Worm (Caenorhabditis elegans) whole organism, L1 larva: ENCODE measurements around the gene C07G1.6.

Experiments
- C04F5.9 ChIP-seq: sonication (generic microtip); optimal IDR thresholded peaks from 2 replicates; lab custom pipeline; 2016; ENCODE audit warnings: missing genetic modification characterization, missing compliant biosample characterization
- Y116A8C.19 ChIP-seq: sonication (generic microtip); optimal IDR thresholded peaks from 2 replicates; lab custom pipeline; 2016; ENCODE audit warnings: missing compliant biosample characterization, missing genetic modification characterization, borderline replicate concordance
- alr-1 ChIP-seq: fragments of 200-800 bp; sonication (Bioruptor generic); optimal IDR thresholded peaks from 2 replicates; lab custom pipeline; 2018; ENCODE audit warnings: borderline replicate concordance, mild to moderate bottlenecking, missing genetic modification characterization, missing compliant biosample characterization
- blmp-1 ChIP-seq: fragments of 150-350 bp; optimal IDR thresholded peaks from 2 replicates; lab custom pipeline; 2014; ENCODE audit warnings: missing biosample characterization, missing genetic modification characterization
- ceh-63 ChIP-seq: fragments of 200-800 bp; sonication (Bioruptor generic); optimal IDR thresholded peaks from 2 replicates; lab custom pipeline; 2018; ENCODE audit warnings: mild to moderate bottlenecking, missing genetic modification characterization, missing compliant biosample characterization
- ceh-8 ChIP-seq: fragments of 200-800 bp; sonication (Bioruptor generic); optimal IDR thresholded peaks from 2 replicates; lab custom pipeline; 2018; ENCODE audit warnings: mild to moderate bottlenecking, missing genetic modification characterization, moderate library complexity, missing compliant biosample characterization
- ceh-82 ChIP-seq, 3 experiments: fragments of 150-350 bp in 1 of 3; sonication (generic microtip) in 2 of 3; optimal IDR thresholded peaks; 2 replicates each; lab custom pipeline; 2014 to 2017; ENCODE audit warnings: missing biosample characterization in 3 of 3, missing genetic modification characterization in 3 of 3
- ceh-90 ChIP-seq: sonication (generic microtip); optimal IDR thresholded peaks from 2 replicates; lab custom pipeline; 2016; ENCODE audit warnings: missing genetic modification characterization, missing compliant biosample characterization
- ces-1 ChIP-seq: fragments of 150-350 bp; optimal IDR thresholded peaks from 2 replicates; lab custom pipeline; 2014; ENCODE audit warnings: missing biosample characterization, missing genetic modification reagents, missing genetic modification characterization
- dpl-1 ChIP-seq, 3 experiments: fragments of 150-350 bp in 2 of 3; sonication (generic microtip) in 1 of 3; optimal IDR thresholded peaks; 2 replicates each; lab custom pipeline; 2014 to 2017; ENCODE audit warnings: missing biosample characterization in 3 of 3, missing genetic modification characterization in 3 of 3, missing genetic modification reagents in 3 of 3
- efl-1 ChIP-seq, 4 experiments: fragments of 150-350 bp; optimal IDR thresholded peaks in 3 of 4; peaks in 1 of 4; 1 replicate in 1 of 4; 2 replicates in 3 of 4; lab custom pipeline; 2014; ENCODE audit warnings: missing biosample characterization in 2 of 4, missing genetic modification characterization in 2 of 4, missing genetic modification reagents in 2 of 4
- egl-13 ChIP-seq: sonication (generic microtip); optimal IDR thresholded peaks from 2 replicates; lab custom pipeline; 2016; ENCODE audit warnings: missing genotype, missing genetic modification reagents, missing genetic modification characterization, missing compliant biosample characterization
- elt-3 ChIP-seq, 6 experiments: fragments of 150-350 bp in 1 of 6; sonication (generic microtip); optimal IDR thresholded peaks; 2 replicates each; lab custom pipeline; 2017 to 2018; ENCODE audit warnings: missing biosample characterization in 6 of 6, missing genetic modification characterization in 6 of 6, inconsistent platforms in 1 of 6
- ets-5 ChIP-seq: fragments of 200-800 bp; sonication (Bioruptor generic); IDR thresholded peaks from 2 replicates; pipeline ENCODE4 v1.3.6; 2022; ENCODE audit warnings: missing genetic modification characterization, missing compliant biosample characterization
- fkh-10 ChIP-seq: sonication (generic microtip); optimal IDR thresholded peaks from 2 replicates; lab custom pipeline; 2017; ENCODE audit warnings: missing biosample characterization, missing genetic modification reagents, missing genetic modification characterization
- grh-1 ChIP-seq: fragments of 200-800 bp; sonication (Bioruptor generic); IDR thresholded peaks from 2 replicates; pipeline ENCODE4 v1.3.6; 2022; ENCODE audit warnings: missing genetic modification reagents, missing genetic modification characterization, missing compliant biosample characterization
- hlh-4 ChIP-seq: sonication (generic microtip); optimal IDR thresholded peaks from 2 replicates; lab custom pipeline; 2016; ENCODE audit warnings: mild to moderate bottlenecking, missing genetic modification characterization, missing compliant biosample characterization
- irx-1 ChIP-seq: sonication (generic microtip); optimal IDR thresholded peaks from 2 replicates; lab custom pipeline; 2016; ENCODE audit warnings: missing genetic modification characterization, missing compliant biosample characterization
- isw-1 ChIP-seq: fragments of 200-800 bp; sonication (Bioruptor generic); IDR thresholded peaks from 2 replicates; pipeline ENCODE4 v1.3.6; 2022; ENCODE audit warnings: missing genetic modification characterization, missing compliant biosample characterization
- lin-35 ChIP-seq, 2 experiments: fragments of 150-350 bp; optimal IDR thresholded peaks; 2 replicates each; lab custom pipeline; 2014; ENCODE audit warnings: missing biosample characterization in 2 of 2, missing genetic modification characterization in 2 of 2, missing genetic modification reagents in 2 of 2
- lir-3 ChIP-seq: sonication (generic microtip); optimal IDR thresholded peaks from 2 replicates; lab custom pipeline; 2016; ENCODE audit warnings: mild to moderate bottlenecking, missing genetic modification characterization, moderate library complexity, missing compliant biosample characterization; ENCODE audit not compliant: poor library complexity
- mab-9 ChIP-seq: fragments of 200-800 bp; sonication (Bioruptor generic); IDR thresholded peaks from 2 replicates; pipeline ENCODE4 v1.3.6; 2022; ENCODE audit warnings: missing genetic modification reagents, missing genetic modification characterization, missing compliant biosample characterization
- mdl-1 ChIP-seq, 2 experiments: fragments of 150-350 bp; optimal IDR thresholded peaks; 2 replicates each; lab custom pipeline; 2014 to 2017; ENCODE audit warnings: missing biosample characterization in 2 of 2, missing genetic modification characterization in 2 of 2, inconsistent platforms in 1 of 2
- mep-1 ChIP-seq: fragments of 150-350 bp; optimal IDR thresholded peaks from 2 replicates; lab custom pipeline; 2014; ENCODE audit warnings: missing biosample characterization, missing genetic modification characterization
- nhr-11 ChIP-seq: fragments of 150-350 bp; optimal IDR thresholded peaks from 2 replicates; lab custom pipeline; 2014; ENCODE audit warnings: missing biosample characterization, missing genetic modification characterization
- nhr-19 ChIP-seq: fragments of 200-800 bp; sonication (Bioruptor generic); conservative IDR thresholded peaks from 2 replicates; pipeline ENCODE4 v1.3.6; 2022; ENCODE audit warnings: missing genetic modification characterization, missing compliant biosample characterization
- nhr-20 ChIP-seq: sonication (generic microtip); optimal IDR thresholded peaks from 2 replicates; lab custom pipeline; 2016; ENCODE audit warnings: mild to moderate bottlenecking, missing genetic modification characterization, missing compliant biosample characterization
- nhr-237 ChIP-seq: fragments of 150-350 bp; optimal IDR thresholded peaks from 2 replicates; lab custom pipeline; 2014; ENCODE audit warnings: missing biosample characterization, missing genetic modification characterization
- nhr-28 ChIP-seq: fragments of 150-350 bp; optimal IDR thresholded peaks from 2 replicates; lab custom pipeline; 2014; ENCODE audit warnings: missing biosample characterization, missing genetic modification characterization
- nhr-71 ChIP-seq: sonication (generic microtip); optimal IDR thresholded peaks from 2 replicates; lab custom pipeline; 2016; ENCODE audit warnings: mild to moderate bottlenecking, missing genetic modification characterization, moderate library complexity, missing compliant biosample characterization
- nhr-76 ChIP-seq: sonication (generic microtip); optimal IDR thresholded peaks from 2 replicates; lab custom pipeline; 2017; ENCODE audit warnings: missing biosample characterization, missing genetic modification characterization
- nhr-84 ChIP-seq: sonication (generic microtip); optimal IDR thresholded peaks from 2 replicates; lab custom pipeline; 2017; ENCODE audit warnings: missing biosample characterization, missing genetic modification characterization
- nhr-85 ChIP-seq: sonication (generic microtip); peaks from one replicate; lab custom pipeline; 2016; ENCODE audit warnings: missing genetic modification characterization, inconsistent platforms, missing compliant biosample characterization
- nhr-90 ChIP-seq: sonication (generic microtip); optimal IDR thresholded peaks from 2 replicates; lab custom pipeline; 2016; ENCODE audit warnings: mild to moderate bottlenecking, missing genetic modification characterization, missing compliant biosample characterization; ENCODE audit not compliant: poor library complexity
- pqm-1 ChIP-seq: sonication (generic microtip); optimal IDR thresholded peaks from 3 replicates; lab custom pipeline; 2017; ENCODE audit warnings: missing biosample characterization, missing genetic modification characterization
- skn-1 ChIP-seq: fragments of 150-350 bp; optimal IDR thresholded peaks from 2 replicates; lab custom pipeline; 2014; ENCODE audit warnings: missing biosample characterization, missing genetic modification characterization
- snpc-4 ChIP-seq: fragments of 150-350 bp; optimal IDR thresholded peaks from 2 replicates; lab custom pipeline; 2014; ENCODE audit warnings: missing biosample characterization, missing genetic modification characterization
- sptf-1 ChIP-seq: fragments of 150-350 bp; optimal IDR thresholded peaks from 2 replicates; lab custom pipeline; 2014; ENCODE audit warnings: missing biosample characterization, missing genetic modification characterization
- sup-37 ChIP-seq: fragments of 200-800 bp; sonication (Bioruptor generic); optimal IDR thresholded peaks from 2 replicates; lab custom pipeline; 2018; ENCODE audit warnings: mild to moderate bottlenecking, missing genetic modification characterization, missing compliant biosample characterization
- unc-30 ChIP-seq: sonication (generic microtip); optimal IDR thresholded peaks from 2 replicates; lab custom pipeline; 2017; ENCODE audit warnings: missing biosample characterization, missing genetic modification characterization
- unc-62 ChIP-seq: fragments of 150-350 bp; optimal IDR thresholded peaks from 2 replicates; lab custom pipeline; 2014; ENCODE audit warnings: missing biosample characterization, missing genetic modification reagents, missing genetic modification characterization
- unc-86 ChIP-seq: sonication (generic microtip); optimal IDR thresholded peaks from 2 replicates; lab custom pipeline; 2016; ENCODE audit warnings: missing genetic modification characterization, missing compliant biosample characterization
- vab-15 ChIP-seq: sonication (generic microtip); optimal IDR thresholded peaks from 2 replicates; lab custom pipeline; 2017; ENCODE audit warnings: missing genotype, mild to moderate bottlenecking, missing genetic modification characterization, missing compliant biosample characterization
- xbp-1 ChIP-seq: sonication (generic microtip); optimal IDR thresholded peaks from 2 replicates; lab custom pipeline; 2016; ENCODE audit warnings: missing genetic modification characterization, missing compliant biosample characterization
- zag-1 ChIP-seq: fragments of 150-350 bp; optimal IDR thresholded peaks from 2 replicates; lab custom pipeline; 2014; ENCODE audit warnings: missing biosample characterization, missing genetic modification characterization
- zip-4 ChIP-seq: fragments of 200-800 bp; sonication (Bioruptor generic); optimal IDR thresholded peaks from 2 replicates; lab custom pipeline; 2018; ENCODE audit warnings: mild to moderate bottlenecking, missing genetic modification characterization, moderate library complexity, missing compliant biosample characterization
- ztf-4 ChIP-seq: fragments of 150-350 bp; optimal IDR thresholded peaks from 2 replicates; lab custom pipeline; 2014; ENCODE audit warnings: missing biosample characterization, missing genetic modification characterization

Gene C07G1.6

DNA sequence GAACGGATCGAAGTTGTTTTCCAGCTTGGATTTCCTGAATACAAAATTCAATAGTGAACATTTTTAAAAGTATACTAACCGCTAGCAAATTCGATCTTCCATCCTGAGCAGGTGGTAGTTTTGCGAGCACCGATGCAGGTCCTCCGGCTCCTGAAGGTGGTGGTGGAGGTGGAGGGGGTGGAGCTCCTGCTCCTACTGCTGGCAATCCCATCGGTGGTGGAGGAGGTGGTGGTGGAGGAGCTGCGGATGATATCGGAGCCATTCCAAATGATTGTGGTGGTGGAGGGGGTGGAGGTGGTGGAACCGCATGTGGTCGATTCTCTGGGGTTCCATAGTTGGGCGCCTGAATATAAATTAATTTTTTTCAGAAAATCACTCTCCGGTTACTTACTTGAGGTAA lies 20.5 kb downstream of the C07G1.6 start:
- TF ChIP-seq vab-15 (no peak), ets-5 (GFP tag; lab: Robert Waterston, UW) (no peak), isw-1 (no peak), ces-1 (no peak), lir-3 (no peak), grh-1 (no peak), unc-30 (tag; lab: Kevin White, UChicago) (no peak)

DNA sequence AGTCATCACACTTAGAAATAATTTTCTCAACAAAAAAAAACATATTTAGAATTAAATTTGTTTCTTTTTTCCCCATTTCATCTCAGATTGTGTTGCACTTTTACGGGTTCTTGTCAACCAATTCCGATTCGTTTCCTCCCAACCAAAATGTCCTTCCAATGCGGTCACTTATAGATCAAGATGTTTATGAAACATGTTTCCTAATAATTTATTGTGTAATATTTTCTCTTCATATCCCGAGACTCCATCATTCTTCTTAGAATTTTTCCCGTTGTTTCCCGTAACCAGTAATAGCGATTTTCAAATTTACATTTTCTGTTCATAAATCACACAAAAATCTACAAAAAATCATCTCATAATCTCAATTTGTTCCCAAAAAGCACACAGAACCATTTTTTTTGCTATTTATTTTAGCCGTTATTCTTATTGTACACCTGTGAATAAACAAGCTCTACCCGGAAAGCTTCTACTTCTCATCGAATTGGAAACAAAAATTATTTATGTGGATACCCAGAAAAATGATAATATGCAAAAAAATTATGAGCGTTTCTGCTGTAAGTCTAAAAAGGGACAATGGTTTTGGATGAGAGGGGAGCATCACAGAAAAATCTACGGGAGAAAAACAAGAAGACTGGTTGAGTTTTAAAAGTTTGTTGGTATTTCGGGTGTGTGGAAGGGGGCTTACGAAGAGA lies 21.6 kb downstream of the C07G1.6 start:
- TF ChIP-seq egl-13 (tag; lab: Kevin White, UChicago) (no peak), mep-1 (tag; lab: Kevin White, UChicago) (no peak), nhr-85 (peak; percentile 15), ceh-8 (GFP tag; lab: Kevin White, UChicago) (no peak), nhr-20 (tag; lab: Kevin White, UChicago) (no peak), mdl-1 (tag; optimal IDR thresholded peaks at IDR 0.05; lab: Kevin White, UChicago) (no peak), fkh-10 (GFP tag; lab: Kevin White, UChicago) (no peak), ztf-4 (tag; lab: Kevin White, UChicago) (no peak)

DNA sequence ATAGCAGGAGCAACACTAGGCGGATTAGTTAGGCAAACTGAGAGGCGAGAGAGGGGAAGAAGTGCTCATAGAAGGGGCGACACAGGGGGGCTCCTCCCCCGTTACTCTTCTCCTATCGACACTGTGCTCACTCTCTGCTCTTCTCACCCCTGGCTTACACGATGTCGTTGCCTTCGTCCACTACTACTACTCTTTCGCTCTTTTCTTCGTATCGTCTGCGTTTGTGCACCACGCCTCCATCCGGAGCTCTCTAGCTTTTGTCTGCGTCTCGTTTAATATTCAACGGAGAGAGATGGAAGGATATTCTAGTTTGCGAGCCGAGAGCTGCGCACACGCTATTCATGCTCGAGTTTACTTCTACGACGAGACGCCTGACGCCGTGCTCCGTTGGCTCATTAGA lies 26.9 kb downstream of the C07G1.6 start:
- no peak for TF ChIP-seq hlh-4 (tag; lab: Kevin White, UChicago)
- no peak for TF ChIP-seq ceh-90 (tag; lab: Kevin White, UChicago)
- TF ChIP-seq lin-35 (GFP tag; optimal IDR thresholded peaks at IDR 0.05; lab: Kevin White, UChicago), result peak in 1 of 2 experiments; percentile 31
- no peak for TF ChIP-seq nhr-11 (tag; lab: Kevin White, UChicago)
- peak in 2 of 3 experiments; percentile 30 to 69 for TF ChIP-seq ceh-82 (tag; optimal IDR thresholded peaks at IDR 0.05; lab: Kevin White, UChicago)
- peak; percentile 22 to 40 for TF ChIP-seq efl-1 (optimal IDR thresholded peaks at IDR 0.05; lab: Kevin White, UChicago)
- no peak for TF ChIP-seq efl-1 (GFP tag; optimal IDR thresholded peaks at IDR 0.05 in 1 of 2; lab: Kevin White, UChicago)
- TF ChIP-seq zip-4, result no peak
- TF ChIP-seq unc-62 (GFP tag; lab: Kevin White, UChicago), result no peak
- peak; percentile 87 for TF ChIP-seq fkh-10 (GFP tag; lab: Kevin White, UChicago)
- peak; percentile 47; the same call in 1 of the 2 replicates for TF ChIP-seq mab-9 (GFP tag; lab: Robert Waterston, UW)
- TF ChIP-seq nhr-19 (GFP tag; lab: Robert Waterston, UW), result no peak
- no peak for TF ChIP-seq ets-5 (GFP tag; lab: Robert Waterston, UW)
- TF ChIP-seq isw-1, result peak; percentile 45; the same call in 1 of the 2 replicates
- peak; percentile 47 for TF ChIP-seq ceh-8 (GFP tag; lab: Kevin White, UChicago)
- TF ChIP-seq nhr-71, result peak; percentile 64
- no peak for TF ChIP-seq snpc-4 (tag; lab: Kevin White, UChicago)
- TF ChIP-seq sup-37 (GFP tag; lab: Kevin White, UChicago), result no peak
- TF ChIP-seq unc-86 (tag; lab: Kevin White, UChicago), result peak; percentile 59
- TF ChIP-seq alr-1 (tag; lab: Kevin White, UChicago), result no peak
- no peak for TF ChIP-seq Y116A8C.19
- TF ChIP-seq ceh-63 (GFP tag; lab: Kevin White, UChicago), result peak; percentile 33
- no peak for TF ChIP-seq ztf-4 (tag; lab: Kevin White, UChicago)
- TF ChIP-seq grh-1, result no peak
- TF ChIP-seq nhr-84 (tag; lab: Kevin White, UChicago), result no peak
- TF ChIP-seq sptf-1 (tag; lab: Kevin White, UChicago), result no peak
- TF ChIP-seq zag-1 (tag; lab: Kevin White, UChicago), result no peak
- TF ChIP-seq elt-3 (tag; optimal IDR thresholded peaks at IDR 0.05; lab: Kevin White, UChicago), result no peak
- no peak for TF ChIP-seq nhr-28 (tag; lab: Kevin White, UChicago)
- peak; percentile 41 for TF ChIP-seq nhr-20 (tag; lab: Kevin White, UChicago)
- no peak for TF ChIP-seq irx-1
- TF ChIP-seq nhr-85, result no peak
- no peak for TF ChIP-seq nhr-237 (tag; lab: Kevin White, UChicago)
- TF ChIP-seq xbp-1 (tag; lab: Kevin White, UChicago), result peak; percentile 20
- no peak for TF ChIP-seq pqm-1 (tag; lab: Kevin White, UChicago)
- no peak for TF ChIP-seq C04F5.9 (tag; lab: Kevin White, UChicago)
- TF ChIP-seq blmp-1 (tag; lab: Kevin White, UChicago), result no peak
- peak; percentile 42 for TF ChIP-seq skn-1 (tag; lab: Kevin White, UChicago)
- TF ChIP-seq nhr-90 (tag; lab: Kevin White, UChicago), result no peak
- no peak for TF ChIP-seq nhr-76 (tag; lab: Kevin White, UChicago)
- no peak for TF ChIP-seq ces-1
- TF ChIP-seq dpl-1 (GFP tag; optimal IDR thresholded peaks at IDR 0.05; lab: Kevin White, UChicago), result no peak
